Fruit fly (Drosophila melanogaster) whole organism, embryonic: ENCODE data around the gene Hrd3.

Experiments used
- B-H1 ChIP-seq: fragments of 200-800 bp; sonication (Bioruptor generic); IDR thresholded peaks from 3 replicates; pipeline ENCODE4 v1.3.6; 2022; ENCODE audit warnings: missing biosample characterization, missing genetic modification characterization
- CG10462 ChIP-seq: fragments of 200-800 bp; sonication (Bioruptor generic); optimal IDR thresholded peaks from 2 replicates; lab custom pipeline; 2016; ENCODE audit warnings: missing biosample characterization, missing genetic modification characterization
- CG11247 ChIP-seq: fragments of 200-800 bp; sonication (Bioruptor generic); IDR thresholded peaks from 2 replicates; pipeline ENCODE4 v1.3.6; 2022; ENCODE audit warnings: missing biosample characterization, missing genetic modification characterization
- CG11723 ChIP-seq: fragments of 200-800 bp; sonication (Bioruptor generic); optimal IDR thresholded peaks from 2 replicates; lab custom pipeline; 2017; ENCODE audit warnings: missing biosample characterization, mild to moderate bottlenecking, missing genetic modification characterization
- CG13287 ChIP-seq: fragments of 200-800 bp; sonication (Bioruptor generic); IDR thresholded peaks from 2 replicates; pipeline ENCODE4 v1.3.6; 2022; ENCODE audit warnings: missing biosample characterization, missing genetic modification characterization; ENCODE audit not compliant: partially characterized antibody
- CG15514 ChIP-seq: fragments of 200-800 bp; sonication (Bioruptor generic); optimal IDR thresholded peaks from 3 replicates; lab custom pipeline; 2017; ENCODE audit warnings: missing biosample characterization, missing genetic modification characterization, mild to moderate bottlenecking, moderate library complexity, missing genetic modification reagents
- CG1602 ChIP-seq: fragments of 200-800 bp; sonication (Bioruptor generic); optimal IDR thresholded peaks from 3 replicates; lab custom pipeline; 2016; ENCODE audit warnings: missing biosample characterization, missing genetic modification characterization
- CG16779 ChIP-seq: fragments of 200-800 bp; sonication (Bioruptor generic); IDR thresholded peaks from 2 replicates; pipeline ENCODE4 v1.3.6; 2022; ENCODE audit warnings: missing biosample characterization, missing genetic modification characterization
- CG17359 ChIP-seq: fragments of 200-800 bp; sonication (Bioruptor generic); optimal IDR thresholded peaks from 3 replicates; lab custom pipeline; 2018; ENCODE audit warnings: missing biosample characterization, mild to moderate bottlenecking, missing genetic modification characterization, moderate library complexity
- CG17385 ChIP-seq: fragments of 200-800 bp; sonication (Bioruptor generic); optimal IDR thresholded peaks from 3 replicates; lab custom pipeline; 2018; ENCODE audit warnings: missing biosample characterization, mild to moderate bottlenecking, missing genetic modification characterization
- CG2116 ChIP-seq: fragments of 200-800 bp; sonication (Bioruptor generic); optimal IDR thresholded peaks from 3 replicates; lab custom pipeline; 2018; ENCODE audit warnings: missing biosample characterization, mild to moderate bottlenecking, missing genetic modification characterization
- CG31224 ChIP-seq: fragments of 200-800 bp; sonication (Bioruptor generic); IDR thresholded peaks from 2 replicates; pipeline ENCODE4 v1.3.6; 2022; ENCODE audit warnings: missing biosample characterization, missing genetic modification characterization
- CG3281 ChIP-seq: fragments of 200-800 bp; sonication (Bioruptor generic); optimal IDR thresholded peaks from 3 replicates; lab custom pipeline; 2017; ENCODE audit warnings: missing biosample characterization, mild to moderate bottlenecking, missing genetic modification characterization
- CG34224 ChIP-seq: fragments of 200-800 bp; sonication (Bioruptor generic); IDR thresholded peaks from 3 replicates; pipeline ENCODE4 v1.3.6; 2022; ENCODE audit warnings: missing biosample characterization, missing genetic modification characterization; ENCODE audit not compliant: partially characterized antibody
- CG3838 ChIP-seq: fragments of 200-800 bp; sonication (Bioruptor generic); optimal IDR thresholded peaks from 3 replicates; lab custom pipeline; 2016; ENCODE audit warnings: missing biosample characterization, missing genetic modification characterization
- CG6791 ChIP-seq: fragments of 200-800 bp; sonication (Bioruptor generic); IDR thresholded peaks from 3 replicates; pipeline ENCODE4 v1.3.6; 2022; ENCODE audit warnings: missing biosample characterization, missing genetic modification characterization; ENCODE audit not compliant: partially characterized antibody
- CG6813 ChIP-seq: fragments of 200-800 bp; sonication (Bioruptor generic); optimal IDR thresholded peaks from 2 replicates; lab custom pipeline; 2017; ENCODE audit warnings: missing biosample characterization, missing genetic modification characterization, mild to moderate bottlenecking, moderate library complexity, missing genetic modification reagents
- Chrac-16 ChIP-seq: fragments of 200-800 bp; sonication (Bioruptor generic); optimal IDR thresholded peaks from 3 replicates; lab custom pipeline; 2016; ENCODE audit warnings: missing biosample characterization, missing genetic modification characterization
- CrebB ChIP-seq: fragments of 200-800 bp; sonication (Bioruptor generic); optimal IDR thresholded peaks from 3 replicates; lab custom pipeline; 2018; ENCODE audit warnings: missing biosample characterization, mild to moderate bottlenecking, missing genetic modification characterization
- D ChIP-seq, 2 experiments: fragments of 200-800 bp in 1 of 2; fragments of >200 bp in 1 of 2; sonication (Bioruptor generic) in 1 of 2; optimal IDR thresholded peaks; 2 replicates in 1 of 2; 3 replicates in 1 of 2; lab custom pipeline; 2017; ENCODE audit warnings: mild to moderate bottlenecking in 1 of 2, missing biosample characterization in 1 of 2, missing genetic modification characterization in 1 of 2, missing genetic modification reagents in 1 of 2
- D19B ChIP-seq: fragments of 200-800 bp; sonication (Bioruptor generic); optimal IDR thresholded peaks from 2 replicates; lab custom pipeline; 2017; ENCODE audit warnings: missing biosample characterization, mild to moderate bottlenecking, missing genetic modification characterization
- Dbx ChIP-seq: fragments of 200-800 bp; sonication (Bioruptor generic); IDR thresholded peaks from 3 replicates; pipeline ENCODE4 v1.3.6; 2022; ENCODE audit warnings: missing biosample characterization, missing genetic modification characterization
- Dip2 ChIP-seq: fragments of 200-800 bp; sonication (Bioruptor generic); IDR thresholded peaks from 2 replicates; pipeline ENCODE4 v1.3.6; 2022; ENCODE audit warnings: missing biosample characterization, missing genetic modification characterization
- Doc2 ChIP-seq: fragments of 200-800 bp; sonication (Bioruptor generic); IDR thresholded peaks from 2 replicates; pipeline ENCODE4 v1.3.6; 2022; ENCODE audit warnings: missing biosample characterization, missing genetic modification characterization
- Dp ChIP-seq: fragments of 200-800 bp; sonication (Bioruptor generic); optimal IDR thresholded peaks from 2 replicates; lab custom pipeline; 2018; ENCODE audit warnings: missing biosample characterization, mild to moderate bottlenecking, missing genetic modification characterization, moderate library complexity
- Hey ChIP-seq: fragments of 200-800 bp; sonication (Bioruptor generic); optimal IDR thresholded peaks from 3 replicates; lab custom pipeline; 2018; ENCODE audit warnings: missing biosample characterization, mild to moderate bottlenecking, missing genetic modification characterization
- Hmx ChIP-seq: fragments of 200-800 bp; sonication (Bioruptor generic); optimal IDR thresholded peaks from 2 replicates; lab custom pipeline; 2016; ENCODE audit warnings: missing biosample characterization, missing genetic modification characterization
- Hr3 ChIP-seq: fragments of 200-800 bp; sonication (Bioruptor generic); optimal IDR thresholded peaks from 3 replicates; lab custom pipeline; 2016; ENCODE audit warnings: missing biosample characterization, missing genetic modification characterization
- NfI ChIP-seq: fragments of 200-800 bp; sonication (Bioruptor generic); optimal IDR thresholded peaks from 3 replicates; lab custom pipeline; 2018; ENCODE audit warnings: missing biosample characterization, mild to moderate bottlenecking, missing genetic modification characterization, moderate library complexity
- Ptx1 ChIP-seq: fragments of 200-800 bp; sonication (Bioruptor generic); IDR thresholded peaks from 2 replicates; pipeline ENCODE4 v1.3.6; 2022; ENCODE audit warnings: missing biosample characterization, missing genetic modification characterization
- Sin3A ChIP-seq: fragments of >200 bp; optimal IDR thresholded peaks from 2 replicates; lab custom pipeline; 2018
- Usf ChIP-seq: fragments of 200-800 bp; sonication (Bioruptor generic); optimal IDR thresholded peaks from 2 replicates; lab custom pipeline; 2017; ENCODE audit warnings: missing genotype, missing biosample characterization, missing genetic modification characterization
- amos ChIP-seq: fragments of 200-800 bp; sonication (Bioruptor generic); IDR thresholded peaks from 2 replicates; pipeline ENCODE4 v1.3.6; 2022; ENCODE audit warnings: missing biosample characterization, missing genetic modification characterization; ENCODE audit not compliant: partially characterized antibody
- ara ChIP-seq: fragments of 200-800 bp; sonication (Bioruptor generic); IDR thresholded peaks from 2 replicates; pipeline ENCODE4 v1.3.6; 2022; ENCODE audit warnings: missing biosample characterization, missing genetic modification characterization
- croc ChIP-seq: fragments of 200-800 bp; sonication (Bioruptor generic); conservative IDR thresholded peaks from 3 replicates; pipeline ENCODE4 v1.3.6; 2022; ENCODE audit warnings: missing biosample characterization, missing genetic modification characterization
- da ChIP-seq: fragments of 200-800 bp; sonication (Bioruptor generic); optimal IDR thresholded peaks from 2 replicates; lab custom pipeline; 2016; ENCODE audit warnings: missing biosample characterization, missing genetic modification characterization
- dimm ChIP-seq: fragments of 200-800 bp; sonication (Bioruptor generic); IDR thresholded peaks from 2 replicates; pipeline ENCODE4 v1.3.6; 2022; ENCODE audit warnings: missing biosample characterization, missing genetic modification characterization
- ems ChIP-seq: fragments of 200-800 bp; sonication (Bioruptor generic); optimal IDR thresholded peaks from 3 replicates; lab custom pipeline; 2016; ENCODE audit warnings: missing biosample characterization, missing genetic modification characterization
- fd102C ChIP-seq: fragments of 200-800 bp; sonication (Bioruptor generic); optimal IDR thresholded peaks from 2 replicates; lab custom pipeline; 2018; ENCODE audit warnings: missing biosample characterization, mild to moderate bottlenecking, missing genetic modification characterization, moderate library complexity
- hbn ChIP-seq: fragments of 200-800 bp; sonication (Bioruptor generic); IDR thresholded peaks from 2 replicates; pipeline ENCODE4 v1.3.6; 2022; ENCODE audit warnings: missing biosample characterization, missing genetic modification characterization; ENCODE audit not compliant: partially characterized antibody
- pho ChIP-seq: fragments of 200-800 bp; sonication (Bioruptor generic); optimal IDR thresholded peaks from 2 replicates; lab custom pipeline; 2016; ENCODE audit warnings: missing biosample characterization, missing genetic modification characterization
- pita ChIP-seq: fragments of 200-800 bp; sonication (Bioruptor generic); optimal IDR thresholded peaks from 2 replicates; lab custom pipeline; 2017; ENCODE audit warnings: missing biosample characterization, mild to moderate bottlenecking, missing genetic modification characterization
- repo ChIP-seq: fragments of 200-800 bp; sonication (Bioruptor generic); optimal IDR thresholded peaks from 2 replicates; lab custom pipeline; 2016; ENCODE audit warnings: missing biosample characterization, missing genetic modification characterization
- row ChIP-seq: fragments of 200-800 bp; sonication (Bioruptor generic); IDR thresholded peaks from 3 replicates; pipeline ENCODE4 v1.3.6; 2022; ENCODE audit warnings: missing biosample characterization, missing genetic modification characterization
- schlank ChIP-seq: fragments of 200-800 bp; sonication (Bioruptor generic); optimal IDR thresholded peaks from 2 replicates; lab custom pipeline; 2018; ENCODE audit warnings: missing biosample characterization, mild to moderate bottlenecking, missing genetic modification characterization
- sens ChIP-seq: fragments of 200-800 bp; sonication (Bioruptor generic); peaks from one replicate; lab custom pipeline; 2016; ENCODE audit warnings: missing biosample characterization, missing genetic modification characterization
- twi ChIP-seq: fragments of 200-800 bp; optimal IDR thresholded peaks from 2 replicates; lab custom pipeline; 2019; ENCODE audit warnings: missing biosample characterization, mild to moderate bottlenecking, missing genetic modification characterization, moderate library complexity
- vvl ChIP-seq: fragments of 200-800 bp; sonication (Bioruptor generic); IDR thresholded peaks from 2 replicates; pipeline ENCODE4 v1.3.6; 2022; ENCODE audit warnings: missing biosample characterization, missing genetic modification characterization

Gene Hrd3

dm6 chr3R:23782456-23783402 is 24.4 kb upstream of the Hrd3 start (continued):
- peak; percentile 66; the same call in 1 of the 3 replicates for TF ChIP-seq Dbx
- peak; percentile 74 for TF ChIP-seq CG15514 (GFP tag; lab: Kevin White, UChicago)
- TF ChIP-seq CrebB, result peak; percentile 85
- TF ChIP-seq Ptx1 (GFP tag; lab: Robert Waterston, UW), result peak; percentile 90
- peak; percentile 80 for TF ChIP-seq CG17385 (GFP tag; lab: Kevin White, UChicago)
- TF ChIP-seq CG2116 (GFP tag; lab: Kevin White, UChicago), result peak; percentile 49
- peak; percentile 79 for TF ChIP-seq CG11723 (GFP tag; lab: Kevin White, UChicago)
- TF ChIP-seq CG16779 (GFP tag; lab: Robert Waterston, UW), result peak; percentile 56; the same call in 1 of the 2 replicates
- no peak for TF ChIP-seq amos (GFP tag; lab: Robert Waterston, UW)
- peak; percentile 23 for TF ChIP-seq da
- no peak for TF ChIP-seq pita (GFP tag; lab: Kevin White, UChicago)
- no peak; the same call in 2 of the 3 replicates for TF ChIP-seq CG6791
- peak; percentile 94 for TF ChIP-seq vvl (GFP tag; lab: Robert Waterston, UW)
- peak; percentile 9 for TF ChIP-seq pho
- TF ChIP-seq Doc2 (GFP tag; lab: Robert Waterston, UW), result no peak
- peak; percentile 44 for TF ChIP-seq D19B (GFP tag; lab: Kevin White, UChicago)
- TF ChIP-seq CG34224 (GFP tag; lab: Robert Waterston, UW), result no peak
- TF ChIP-seq repo, result peak; percentile 43
- TF ChIP-seq CG13287 (GFP tag; lab: Robert Waterston, UW), result no peak
- peak; percentile 84 for TF ChIP-seq CG10462 (GFP tag; lab: Kevin White, UChicago)
- peak; percentile 89 for TF ChIP-seq row (GFP tag; lab: Robert Waterston, UW)
- TF ChIP-seq Sin3A (lab: Kevin White, UChicago), result no peak
- TF ChIP-seq croc (GFP tag; lab: Robert Waterston, UW), result peak; percentile 87
- TF ChIP-seq schlank (tag; lab: Kevin White, UChicago), result peak; percentile 74
- TF ChIP-seq sens (GFP tag; lab: Kevin White, UChicago), result peak; percentile 99
- TF ChIP-seq CG3838, result peak; percentile 79
- TF ChIP-seq dimm, result peak; percentile 56
- peak; percentile 85 for TF ChIP-seq Hey
- no peak for TF ChIP-seq Dip2 (GFP tag; lab: Robert Waterston, UW)
- peak; percentile 89 for TF ChIP-seq Hr3 (GFP tag; lab: Kevin White, UChicago)
- TF ChIP-seq Chrac-16 (GFP tag; lab: Kevin White, UChicago), result peak; percentile 88
- TF ChIP-seq twi (tag; lab: Kevin White, UChicago), result peak; percentile 90
- TF ChIP-seq CG31224 (GFP tag; lab: Robert Waterston, UW), result peak; percentile 8
- peak; percentile 93 for TF ChIP-seq ara
- TF ChIP-seq B-H1 (GFP tag; lab: Robert Waterston, UW), result peak; percentile 49; the same call in 2 of the 3 replicates
- peak; percentile 88 for TF ChIP-seq fd102C (GFP tag; lab: Kevin White, UChicago)
- peak; percentile 47 for TF ChIP-seq Hmx (GFP tag; lab: Kevin White, UChicago)
- peak; percentile 62 for TF ChIP-seq CG3281 (GFP tag; lab: Kevin White, UChicago)
- TF ChIP-seq Dp (GFP tag; lab: Kevin White, UChicago), result no peak
- no peak for TF ChIP-seq hbn (GFP tag; lab: Robert Waterston, UW)
- TF ChIP-seq CG17359 (tag; lab: Kevin White, UChicago), result peak; percentile 91
- peak; percentile 84 for TF ChIP-seq Usf (GFP tag; lab: Kevin White, UChicago)
- TF ChIP-seq CG1602, result peak; percentile 90
- peak; percentile 63 for TF ChIP-seq CG11247 (GFP tag; lab: Robert Waterston, UW)
- TF ChIP-seq CG6813 (GFP tag; lab: Kevin White, UChicago), result peak; percentile 82
- peak; percentile 51 for TF ChIP-seq D (optimal IDR thresholded peaks at IDR 0.05; lab: Kevin White, UChicago)
- peak; percentile 96 for TF ChIP-seq D (GFP tag; optimal IDR thresholded peaks at IDR 0.05; lab: Kevin White, UChicago)
- TF ChIP-seq ems (GFP tag; lab: Kevin White, UChicago), result peak; percentile 73
- peak; percentile 71 for TF ChIP-seq NfI
